Worm (Caenorhabditis elegans): ENCODE results near the gene unc-3.

DNA sequence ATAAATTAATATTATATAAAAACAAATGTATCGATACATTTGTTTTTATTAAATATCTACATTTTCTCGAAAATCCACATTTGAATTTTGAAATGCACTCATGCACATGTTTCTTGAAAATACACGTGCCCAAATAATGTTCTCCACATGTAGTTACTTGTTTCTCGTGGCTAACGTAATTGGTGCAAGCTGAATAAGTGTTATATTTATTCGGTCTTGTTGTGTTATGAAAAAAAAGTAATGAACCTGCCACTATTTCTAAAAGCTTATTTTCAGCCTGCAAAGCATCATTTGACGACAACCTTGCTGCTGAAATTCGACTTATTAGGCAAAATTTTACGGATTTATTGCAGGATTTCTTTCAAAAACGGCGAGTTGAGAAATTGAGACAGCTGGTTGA, 40.1 kb downstream of the unc-3 start:
- TF ChIP-seq T22C8.4 (GFP tag; IDR thresholded peaks at IDR 0.05) (no peak), klf-2 (GFP tag; conservative IDR thresholded peaks at IDR 0.05) (no peak), ztf-23 (GFP tag; IDR thresholded peaks at IDR 0.05) (0 out of 2 replicates have a peak, but pooled peaks have one; percentile 51), med-1 (GFP tag; optimal IDR thresholded peaks at IDR 0.05; ENCODE audit: insufficient read depth) (no peak), tab-1 (GFP tag; IDR thresholded peaks at IDR 0.05) (no peak), flt-1 (GFP tag; IDR thresholded peaks at IDR 0.05) (no peak), cog-1 (tag; optimal IDR thresholded peaks at IDR 0.05) (peak; percentile 65), ref-1 (GFP tag; conservative IDR thresholded peaks at IDR 0.05) (no peak), ztf-29 (GFP tag; IDR thresholded peaks at IDR 0.05) (no peak)

All from whole organism, midembryonic.